In genomic region chr2L:1611122-1611521, dm6 we compare ENCODE assay signal across 1 fruit fly cellular context.
TF ChIP-seq lines count a peak whose summit lies in the region.

TSS of gene Rab3GAP1 (minus strand) at chr2L:1611157.
TSS of gene CG14352 (plus strand) at chr2L:1611410.

TF ChIP-seq in whole organism, embryonic, 481 proteins besides CTCF, POLR2A, EP300 and RAD21 (continued from another document and continues in another):
- TF ChIP-seq CG3838 (GFP tag; optimal IDR thresholded peaks at IDR 0.05; lab: Kevin White, UChicago) (peak; percentile 76), ac (GFP tag; optimal IDR thresholded peaks at IDR 0.05; lab: Kevin White, UChicago) (no peak), Antp (GFP tag; optimal IDR thresholded peaks at IDR 0.05; lab: Kevin White, UChicago) (peak; percentile 77), ap (GFP tag; IDR thresholded peaks at IDR 0.05; lab: Robert Waterston, UW) (peak; percentile 49), fd102C (GFP tag; optimal IDR thresholded peaks at IDR 0.05; lab: Kevin White, UChicago) (no peak), CG18011 (GFP tag; optimal IDR thresholded peaks at IDR 0.05; lab: Kevin White, UChicago) (peak; percentile 83), CG18476 (GFP tag; optimal IDR thresholded peaks at IDR 0.05; lab: Kevin White, UChicago) (peak; percentile 85), CG9609 (GFP tag; optimal IDR thresholded peaks at IDR 0.05; lab: Kevin White, UChicago) (peak; percentile 90), Oli (tag; optimal IDR thresholded peaks at IDR 0.05; lab: Kevin White, UChicago) (peak; percentile 78), tup (GFP tag; optimal IDR thresholded peaks at IDR 0.05; lab: Kevin White, UChicago) (peak; percentile 86), abd-A (tag; optimal IDR thresholded peaks at IDR 0.05; lab: Kevin White, UChicago) (no peak), CG34376 (GFP tag; optimal IDR thresholded peaks at IDR 0.05; lab: Kevin White, UChicago) (peak; percentile 72), bbx (GFP tag; IDR thresholded peaks at IDR 0.05; lab: Robert Waterston, UW; ENCODE audit: partially characterized antibody) (no peak), CG14014 (GFP tag; IDR thresholded peaks at IDR 0.05; lab: Robert Waterston, UW) (peak; percentile 83), lbe (GFP tag; optimal IDR thresholded peaks at IDR 0.05; lab: Kevin White, UChicago) (peak; percentile 37), tna (GFP tag; IDR thresholded peaks at IDR 0.05; lab: Robert Waterston, UW; ENCODE audit: partially characterized antibody) (no peak), CG17186 (GFP tag; optimal IDR thresholded peaks at IDR 0.05; lab: Kevin White, UChicago) (peak; percentile 66), Fer1 (GFP tag; optimal IDR thresholded peaks at IDR 0.05; lab: Kevin White, UChicago) (peak; percentile 84), CG3163 (GFP tag; optimal IDR thresholded peaks at IDR 0.05; lab: Kevin White, UChicago) (peak; percentile 43), Taf1 (GFP tag; IDR thresholded peaks at IDR 0.05; lab: Robert Waterston, UW) (peak; percentile 77), CG14441 (GFP tag; IDR thresholded peaks at IDR 0.05; lab: Robert Waterston, UW) (peak; percentile 82), CG9215 (GFP tag; IDR thresholded peaks at IDR 0.05; lab: Robert Waterston, UW) (peak; percentile 87), sc (optimal IDR thresholded peaks at IDR 0.05; lab: Kevin White, UChicago) (no peak), sc (GFP tag; optimal IDR thresholded peaks at IDR 0.05; lab: Kevin White, UChicago) (peak; percentile 63), CG7839 (tag; optimal IDR thresholded peaks at IDR 0.05; lab: Kevin White, UChicago) (peak; percentile 88), twi (tag; optimal IDR thresholded peaks at IDR 0.05; lab: Kevin White, UChicago) (peak; percentile 78), CG3281 (GFP tag; optimal IDR thresholded peaks at IDR 0.05; lab: Kevin White, UChicago) (peak; percentile 83), phol (tag; optimal IDR thresholded peaks at IDR 0.05; lab: Kevin White, UChicago) (peak; percentile 95), Sox100B (GFP tag; optimal IDR thresholded peaks at IDR 0.05; lab: Kevin White, UChicago) (no peak), CG13775 (GFP tag; optimal IDR thresholded peaks at IDR 0.05; lab: Kevin White, UChicago) (peak; percentile 89), CG34224 (GFP tag; IDR thresholded peaks at IDR 0.05; lab: Robert Waterston, UW; ENCODE audit: partially characterized antibody) (no peak), chn (GFP tag; optimal IDR thresholded peaks at IDR 0.05; lab: Kevin White, UChicago) (peak; percentile 89), Hmr (GFP tag; optimal IDR thresholded peaks at IDR 0.05; lab: Kevin White, UChicago) (peak; percentile 85), wor (GFP tag; IDR thresholded peaks at IDR 0.05; lab: Robert Waterston, UW) (peak; percentile 65), Awh (GFP tag; IDR thresholded peaks at IDR 0.05; lab: Robert Waterston, UW) (peak; percentile 59; the same call in 1 of the 2 replicates), HmgZ (tag; optimal IDR thresholded peaks at IDR 0.05; lab: Kevin White, UChicago) (peak; percentile 87), Max (GFP tag; optimal IDR thresholded peaks at IDR 0.05; lab: Kevin White, UChicago) (peak; percentile 85), E2f1 (GFP tag; IDR thresholded peaks at IDR 0.05; lab: Robert Waterston, UW) (peak; percentile 81), yki (optimal IDR thresholded peaks at IDR 0.05; lab: Kevin White, UChicago) (no peak), Camta (GFP tag; optimal IDR thresholded peaks at IDR 0.05; lab: Kevin White, UChicago) (peak; percentile 71), hkb (optimal IDR thresholded peaks at IDR 0.05; lab: Kevin White, UChicago) (peak; percentile 75), hkb (GFP tag; IDR thresholded peaks at IDR 0.05; lab: Robert Waterston, UW) (peak; percentile 67; the same call in 1 of the 2 replicates), sr (GFP tag; IDR thresholded peaks at IDR 0.05; lab: Robert Waterston, UW) (no peak), CG4820 (GFP tag; optimal IDR thresholded peaks at IDR 0.05; lab: Kevin White, UChicago) (peak; percentile 85), CG1792 (GFP tag; optimal IDR thresholded peaks at IDR 0.05; lab: Kevin White, UChicago) (peak; percentile 77), crp (GFP tag; optimal IDR thresholded peaks at IDR 0.05; lab: Kevin White, UChicago) (peak; percentile 89 to 98), Sin3A (optimal IDR thresholded peaks at IDR 0.05; lab: Kevin White, UChicago) (peak; percentile 91), NC2β (GFP tag; optimal IDR thresholded peaks at IDR 0.05; lab: Kevin White, UChicago) (peak; percentile 75), dpn (GFP tag; optimal IDR thresholded peaks at IDR 0.05; lab: Kevin White, UChicago) (peak; percentile 86 to 90), cato (GFP tag; optimal IDR thresholded peaks at IDR 0.05; lab: Kevin White, UChicago; ENCODE audit: borderline replicate concordance) (peak; percentile 87), Bgb (GFP tag; IDR thresholded peaks at IDR 0.05; lab: Robert Waterston, UW; ENCODE audit: partially characterized antibody) (peak; percentile 19; the same call in 1 of the 2 replicates), dati (GFP tag; IDR thresholded peaks at IDR 0.05; lab: Robert Waterston, UW) (0 out of 2 replicates have a peak, but pooled peaks have one; percentile 39), Doc3 (GFP tag; IDR thresholded peaks at IDR 0.05; lab: Robert Waterston, UW; ENCODE audit: partially characterized antibody) (no peak), NC2α (GFP tag; optimal IDR thresholded peaks at IDR 0.05; lab: Kevin White, UChicago) (peak; percentile 39), CG14050 (GFP tag; IDR thresholded peaks at IDR 0.05; lab: Robert Waterston, UW) (peak; percentile 59; the same call in 2 of the 3 replicates), cwo (GFP tag; optimal IDR thresholded peaks at IDR 0.05; lab: Kevin White, UChicago) (peak; percentile 67), CG6272 (GFP tag; IDR thresholded peaks at IDR 0.05; lab: Robert Waterston, UW) (peak; percentile 82), CG9797 (GFP tag; optimal IDR thresholded peaks at IDR 0.05; lab: Kevin White, UChicago) (peak; percentile 46), CG11696 (GFP tag; IDR thresholded peaks at IDR 0.05; lab: Robert Waterston, UW) (0 out of 2 replicates have a peak, but pooled peaks have one; percentile 18), Bdp1 (GFP tag; optimal IDR thresholded peaks at IDR 0.05; lab: Kevin White, UChicago) (peak; percentile 79), CG2202 (tag; optimal IDR thresholded peaks at IDR 0.05; lab: Kevin White, UChicago) (peak; percentile 71), CG18619 (GFP tag; optimal IDR thresholded peaks at IDR 0.05; lab: Kevin White, UChicago) (peak; percentile 72), CG34422 (GFP tag; IDR thresholded peaks at IDR 0.05; lab: Robert Waterston, UW) (peak; percentile 81; the same call in 2 of the 3 replicates), bowl (GFP tag; IDR thresholded peaks at IDR 0.05; lab: Robert Waterston, UW) (no peak), CG31224 (GFP tag; IDR thresholded peaks at IDR 0.05; lab: Robert Waterston, UW) (peak; percentile 63), CG13287 (GFP tag; IDR thresholded peaks at IDR 0.05; lab: Robert Waterston, UW; ENCODE audit: partially characterized antibody) (peak; percentile 68), zfh2 (GFP tag; optimal IDR thresholded peaks at IDR 0.05; lab: Kevin White, UChicago) (peak; percentile 95), CG7987 (GFP tag; optimal IDR thresholded peaks at IDR 0.05; lab: Kevin White, UChicago) (peak; percentile 47), CG11560 (tag; IDR thresholded peaks at IDR 0.05; lab: Robert Waterston, UW) (peak; percentile 64), ems (GFP tag; optimal IDR thresholded peaks at IDR 0.05; lab: Kevin White, UChicago) (peak; percentile 87), CG31365 (tag; optimal IDR thresholded peaks at IDR 0.05; lab: Kevin White, UChicago) (no peak), al (GFP tag; IDR thresholded peaks at IDR 0.05; lab: Robert Waterston, UW) (peak; percentile 86), slou (GFP tag; optimal IDR thresholded peaks at IDR 0.05; lab: Kevin White, UChicago) (peak; percentile 68), CG11398 (GFP tag; optimal IDR thresholded peaks at IDR 0.05; lab: Kevin White, UChicago) (peak; percentile 60), Nf-YC (tag; optimal IDR thresholded peaks at IDR 0.05; lab: Kevin White, UChicago) (peak; percentile 81), Gug (GFP tag; IDR thresholded peaks at IDR 0.05; lab: Robert Waterston, UW) (peak; percentile 85), CG2199 (GFP tag; IDR thresholded peaks at IDR 0.05; lab: Robert Waterston, UW) (0 out of 3 replicates have a peak, but pooled peaks have one; percentile 55), sim (GFP tag; IDR thresholded peaks at IDR 0.05; lab: Robert Waterston, UW) (no peak), pnt (GFP tag; optimal IDR thresholded peaks at IDR 0.05; lab: Kevin White, UChicago) (peak; percentile 88), Mad (GFP tag; optimal IDR thresholded peaks at IDR 0.05; lab: Kevin White, UChicago) (peak; percentile 90), tin (GFP tag; optimal IDR thresholded peaks at IDR 0.05; lab: Kevin White, UChicago) (peak; percentile 90), MESR4 (GFP tag; optimal IDR thresholded peaks at IDR 0.05; lab: Kevin White, UChicago) (no peak), CG13894 (tag; optimal IDR thresholded peaks at IDR 0.05; lab: Kevin White, UChicago) (peak; percentile 73), CG8388 (GFP tag; optimal IDR thresholded peaks at IDR 0.05; lab: Kevin White, UChicago) (peak; percentile 76), CG6813 (GFP tag; optimal IDR thresholded peaks at IDR 0.05; lab: Kevin White, UChicago) (no peak), NfI (GFP tag; optimal IDR thresholded peaks at IDR 0.05; lab: Kevin White, UChicago) (peak; percentile 89), Adf1 (GFP tag; IDR thresholded peaks at IDR 0.05; lab: Robert Waterston, UW) (no peak), CG13424 (tag; optimal IDR thresholded peaks at IDR 0.05; lab: Kevin White, UChicago) (peak; percentile 90), tap (tag; optimal IDR thresholded peaks at IDR 0.05; lab: Kevin White, UChicago) (peak; percentile 61), unpg (GFP tag; optimal IDR thresholded peaks at IDR 0.05; lab: Kevin White, UChicago) (peak; percentile 85), nerfin-1 (tag; optimal IDR thresholded peaks at IDR 0.05; lab: Kevin White, UChicago) (peak; percentile 80), ERR (GFP tag; optimal IDR thresholded peaks at IDR 0.05; lab: Kevin White, UChicago) (peak; percentile 81), fru (optimal IDR thresholded peaks at IDR 0.05; lab: Kevin White, UChicago) (no peak), CG30431 (GFP tag; optimal IDR thresholded peaks at IDR 0.05; lab: Kevin White, UChicago) (peak; percentile 84), CG2875 (GFP tag; optimal IDR thresholded peaks at IDR 0.05; lab: Kevin White, UChicago) (no peak), dm (GFP tag; optimal IDR thresholded peaks at IDR 0.05; lab: Kevin White, UChicago) (peak; percentile 63), gt (GFP tag; IDR thresholded peaks at IDR 0.05; lab: Robert Waterston, UW) (peak; percentile 62), zen (tag; optimal IDR thresholded peaks at IDR 0.05; lab: Kevin White, UChicago) (peak; percentile 83), Rfx (GFP tag; IDR thresholded peaks at IDR 0.05; lab: Robert Waterston, UW) (peak; percentile 90), hth (optimal IDR thresholded peaks at IDR 0.05; lab: Kevin White, UChicago) (no peak), sisA (GFP tag; IDR thresholded peaks at IDR 0.05; lab: Robert Waterston, UW) (peak; percentile 91), CG1233 (GFP tag; optimal IDR thresholded peaks at IDR 0.05; lab: Kevin White, UChicago) (peak; percentile 81), CG43689 (GFP tag; IDR thresholded peaks at IDR 0.05; lab: Robert Waterston, UW) (0 out of 2 replicates have a peak, but pooled peaks have one; percentile 4), Asciz (GFP tag; optimal IDR thresholded peaks at IDR 0.05; lab: Kevin White, UChicago) (peak; percentile 57), CrebB (tag; optimal IDR thresholded peaks at IDR 0.05; lab: Kevin White, UChicago) (peak; percentile 3), CG11504 (tag; optimal IDR thresholded peaks at IDR 0.05; lab: Kevin White, UChicago) (peak; percentile 86), CG1603 (tag; optimal IDR thresholded peaks at IDR 0.05; lab: Kevin White, UChicago) (peak; percentile 57), CG6765 (GFP tag; optimal IDR thresholded peaks at IDR 0.05; lab: Kevin White, UChicago) (peak; percentile 28), Hr3 (GFP tag; optimal IDR thresholded peaks at IDR 0.05; lab: Kevin White, UChicago) (peak; percentile 89), CG11085 (GFP tag; IDR thresholded peaks at IDR 0.05; lab: Robert Waterston, UW) (peak; percentile 71), p53 (GFP tag; optimal IDR thresholded peaks at IDR 0.05; lab: Kevin White, UChicago) (peak; percentile 16), sens (GFP tag; lab: Kevin White, UChicago) (peak; percentile 93), CG14710 (tag; optimal IDR thresholded peaks at IDR 0.05; lab: Kevin White, UChicago) (peak; percentile 92), h (optimal IDR thresholded peaks at IDR 0.05; lab: Kevin White, UChicago) (no peak), CG12155 (GFP tag; optimal IDR thresholded peaks at IDR 0.05; lab: Kevin White, UChicago) (peak; percentile 88), CG10321 (GFP tag; IDR thresholded peaks at IDR 0.05; lab: Robert Waterston, UW) (0 out of 2 replicates have a peak, but pooled peaks have one; percentile 40), otp (GFP tag; IDR thresholded peaks at IDR 0.05; lab: Robert Waterston, UW) (peak; percentile 81), CG4424 (GFP tag; optimal IDR thresholded peaks at IDR 0.05; lab: Kevin White, UChicago) (peak; percentile 87), ATbp (GFP tag; optimal IDR thresholded peaks at IDR 0.05; lab: Kevin White, UChicago) (peak; percentile 63), CG4854 (GFP tag; optimal IDR thresholded peaks at IDR 0.05; lab: Kevin White, UChicago) (peak; percentile 81), GATAe (GFP tag; conservative IDR thresholded peaks at IDR 0.05; lab: Robert Waterston, UW) (no peak; the same call in 1 of the 2 replicates), pho (GFP tag; optimal IDR thresholded peaks at IDR 0.05; lab: Kevin White, UChicago) (peak; percentile 93), D19B (GFP tag; optimal IDR thresholded peaks at IDR 0.05; lab: Kevin White, UChicago) (peak; percentile 73), CG12659 (GFP tag; optimal IDR thresholded peaks at IDR 0.05; lab: Kevin White, UChicago) (peak; percentile 87), Dll (GFP tag; IDR thresholded peaks at IDR 0.05; lab: Robert Waterston, UW; ENCODE audit: partially characterized antibody) (0 out of 4 replicates have a peak, but pooled peaks have one; percentile 38), HmgD (GFP tag; optimal IDR thresholded peaks at IDR 0.05; lab: Kevin White, UChicago) (peak; percentile 56), insv (GFP tag; optimal IDR thresholded peaks at IDR 0.05; lab: Kevin White, UChicago) (peak in 1 of 2 experiments; percentile 46), rib (GFP tag; IDR thresholded peaks at IDR 0.05; lab: Robert Waterston, UW) (peak; percentile 37; the same call in 1 of the 2 replicates), grn (GFP tag; optimal IDR thresholded peaks at IDR 0.05; lab: Kevin White, UChicago) (peak; percentile 39)
